ENCODE assay signal across 5 fruit fly cellular contexts in the genomic region with DNA sequence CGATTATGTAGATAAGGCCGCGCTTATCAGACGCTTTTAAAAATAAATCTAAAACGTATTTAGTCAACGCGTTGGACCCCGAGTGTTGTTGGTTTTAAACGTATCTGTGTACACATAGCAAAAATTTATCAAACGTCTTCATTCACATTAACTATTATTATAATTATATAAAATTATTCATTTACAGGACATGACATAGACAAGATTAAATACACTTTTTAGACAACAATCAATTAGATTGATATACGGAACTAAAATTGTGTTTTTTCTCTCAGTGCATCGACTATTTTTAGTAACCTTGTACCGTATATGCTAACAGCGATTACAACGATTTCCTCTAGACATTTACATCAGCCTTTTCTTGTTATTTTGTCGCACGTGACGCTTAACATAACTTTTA.
TF ChIP-seq lines count a peak whose summit lies in the region.

No protein-coding gene starts in this region.

- no peak for TF ChIP-seq CTCF in whole organism, embryonic (GFP tag; optimal IDR thresholded peaks at IDR 0.05; lab: Kevin White, UChicago)

TF ChIP-seq in whole organism, adult, 20 proteins besides CTCF, POLR2A, EP300 and RAD21 (continues in another document):
- TF ChIP-seq CG33017 (tag; optimal IDR thresholded peaks at IDR 0.05; lab: Kevin White, UChicago), result peak; percentile 86
- TF ChIP-seq tj (GFP tag; optimal IDR thresholded peaks at IDR 0.05; lab: Kevin White, UChicago), result peak; percentile 55
- TF ChIP-seq cnc (optimal IDR thresholded peaks at IDR 0.05; lab: Kevin White, UChicago), result no peak
- no peak for TF ChIP-seq kay (GFP tag; lab: Kevin White, UChicago; ENCODE audit: borderline replicate concordance)
- TF ChIP-seq Clk (GFP tag; optimal IDR thresholded peaks at IDR 0.05; lab: Kevin White, UChicago), result no peak
- peak; percentile 91 for TF ChIP-seq CG7101 (tag; optimal IDR thresholded peaks at IDR 0.05; lab: Kevin White, UChicago)
- peak; percentile 3 for TF ChIP-seq toe (GFP tag; optimal IDR thresholded peaks at IDR 0.05; lab: Kevin White, UChicago)
- TF ChIP-seq CG14711 (tag; optimal IDR thresholded peaks at IDR 0.05; lab: Kevin White, UChicago), result peak; percentile 86
- peak; percentile 28 for TF ChIP-seq cic (GFP tag; optimal IDR thresholded peaks at IDR 0.05; lab: Kevin White, UChicago)
- TF ChIP-seq Hr96 (GFP tag; optimal IDR thresholded peaks at IDR 0.05; lab: Kevin White, UChicago), result no peak
- TF ChIP-seq pad (GFP tag; optimal IDR thresholded peaks at IDR 0.05; lab: Kevin White, UChicago), result peak; percentile 38
- TF ChIP-seq CG12768 (GFP tag; optimal IDR thresholded peaks at IDR 0.05; lab: Kevin White, UChicago), result peak; percentile 41
- TF ChIP-seq CG1620 (GFP tag; optimal IDR thresholded peaks at IDR 0.05; lab: Kevin White, UChicago), result no peak
- TF ChIP-seq Crg-1 (GFP tag; optimal IDR thresholded peaks at IDR 0.05; lab: Kevin White, UChicago), result no peak
- TF ChIP-seq CG5204 (GFP tag; optimal IDR thresholded peaks at IDR 0.05; lab: Kevin White, UChicago), result peak; percentile 24
- peak; percentile 63 for TF ChIP-seq bab1 (GFP tag; optimal IDR thresholded peaks at IDR 0.05; lab: Kevin White, UChicago)
- TF ChIP-seq CG7045 (GFP tag; optimal IDR thresholded peaks at IDR 0.05; lab: Kevin White, UChicago), result peak; percentile 73

TF ChIP-seq in whole organism, embryonic, 481 proteins besides CTCF, POLR2A, EP300 and RAD21 (continues in another document):
- TF ChIP-seq CG3838 (GFP tag; optimal IDR thresholded peaks at IDR 0.05; lab: Kevin White, UChicago) (no peak), gce (GFP tag; IDR thresholded peaks at IDR 0.05; lab: Robert Waterston, UW) (peak; percentile 56; the same call in 1 of the 3 replicates), zf30C (GFP tag; optimal IDR thresholded peaks at IDR 0.05; lab: Kevin White, UChicago) (peak; percentile 27), CG16779 (GFP tag; IDR thresholded peaks at IDR 0.05; lab: Robert Waterston, UW) (no peak), CG14667 (GFP tag; IDR thresholded peaks at IDR 0.05; lab: Robert Waterston, UW) (peak; percentile 60), CG42726 (GFP tag; IDR thresholded peaks at IDR 0.05; lab: Robert Waterston, UW; ENCODE audit: partially characterized antibody) (no peak), Xbp1 (GFP tag; optimal IDR thresholded peaks at IDR 0.05; lab: Kevin White, UChicago) (peak; percentile 64), CG17186 (GFP tag; optimal IDR thresholded peaks at IDR 0.05; lab: Kevin White, UChicago) (no peak), insv (GFP tag; optimal IDR thresholded peaks at IDR 0.05; lab: Kevin White, UChicago) (no peak), sens-2 (GFP tag; IDR thresholded peaks at IDR 0.05; lab: Robert Waterston, UW) (no peak), Ets97D (GFP tag; optimal IDR thresholded peaks at IDR 0.05; lab: Kevin White, UChicago) (no peak), cas (GFP tag; IDR thresholded peaks at IDR 0.05; lab: Robert Waterston, UW) (peak; percentile 57; the same call in 1 of the 2 replicates), CG10959 (GFP tag; IDR thresholded peaks at IDR 0.05; lab: Robert Waterston, UW) (no peak), jigr1 (GFP tag; IDR thresholded peaks at IDR 0.05; lab: Robert Waterston, UW) (no peak), hb (GFP tag; IDR thresholded peaks at IDR 0.05; lab: Robert Waterston, UW; ENCODE audit: partially characterized antibody) (no peak), Scr (GFP tag; IDR thresholded peaks at IDR 0.05; lab: Robert Waterston, UW; ENCODE audit: partially characterized antibody) (no peak), CG43689 (GFP tag; IDR thresholded peaks at IDR 0.05; lab: Robert Waterston, UW) (no peak)

TF ChIP-seq in whole organism, prepupa, 60 proteins besides CTCF, POLR2A, EP300 and RAD21 (continues in another document):
- TF ChIP-seq CG11902 (GFP tag; optimal IDR thresholded peaks at IDR 0.05; lab: Kevin White, UChicago), result peak; percentile 15
- peak; percentile 34 for TF ChIP-seq CG7368 (GFP tag; optimal IDR thresholded peaks at IDR 0.05; lab: Kevin White, UChicago)
- peak; percentile 35 for TF ChIP-seq CG11762 (GFP tag; optimal IDR thresholded peaks at IDR 0.05; lab: Kevin White, UChicago; ENCODE audit: insufficient read depth)
- TF ChIP-seq Lpt (GFP tag; optimal IDR thresholded peaks at IDR 0.05; lab: Kevin White, UChicago), result peak; percentile 22
- peak; percentile 45 for TF ChIP-seq topi (GFP tag; optimal IDR thresholded peaks at IDR 0.05; lab: Kevin White, UChicago)
- TF ChIP-seq CG11294 (GFP tag; IDR thresholded peaks at IDR 0.05; lab: Robert Waterston, UW), result peak; percentile 25; the same call in 1 of the 2 replicates
- TF ChIP-seq cyc (GFP tag; optimal IDR thresholded peaks at IDR 0.05; lab: Kevin White, UChicago), result no peak
- TF ChIP-seq Smox (GFP tag; optimal IDR thresholded peaks at IDR 0.05; lab: Kevin White, UChicago), result peak; percentile 10
- TF ChIP-seq CG6854 (GFP tag; optimal IDR thresholded peaks at IDR 0.05; lab: Kevin White, UChicago), result no peak
- TF ChIP-seq CG16779 (tag; optimal IDR thresholded peaks at IDR 0.05; lab: Kevin White, UChicago), result no peak
- TF ChIP-seq Sox102F (GFP tag; optimal IDR thresholded peaks at IDR 0.05; lab: Kevin White, UChicago), result no peak
- TF ChIP-seq Sox14 (GFP tag; optimal IDR thresholded peaks at IDR 0.05; lab: Kevin White, UChicago), result no peak
- TF ChIP-seq CG6808 (GFP tag; optimal IDR thresholded peaks at IDR 0.05; lab: Kevin White, UChicago), result peak; percentile 44
- peak; percentile 40 for TF ChIP-seq CG6792 (GFP tag; optimal IDR thresholded peaks at IDR 0.05; lab: Kevin White, UChicago)
- no peak for TF ChIP-seq Ets21C (GFP tag; optimal IDR thresholded peaks at IDR 0.05; lab: Kevin White, UChicago)
- TF ChIP-seq Ets96B (tag; optimal IDR thresholded peaks at IDR 0.05; lab: Kevin White, UChicago), result peak; percentile 40
- TF ChIP-seq pdm3 (GFP tag; optimal IDR thresholded peaks at IDR 0.05; lab: Kevin White, UChicago), result peak; percentile 10
- peak; percentile 37 for TF ChIP-seq svp (GFP tag; lab: Kevin White, UChicago)

TF ChIP-seq in whole organism, pupa, 21 proteins besides CTCF, POLR2A, EP300 and RAD21 (continues in another document):
- TF ChIP-seq Pif1A (GFP tag; optimal IDR thresholded peaks at IDR 0.05; lab: Kevin White, UChicago) (no peak), EcR (GFP tag; optimal IDR thresholded peaks at IDR 0.05; lab: Kevin White, UChicago) (no peak), CG4496 (GFP tag; IDR thresholded peaks at IDR 0.05; lab: Robert Waterston, UW) (0 out of 3 replicates have a peak, but pooled peaks have one; percentile 47), CG8301 (tag; optimal IDR thresholded peaks at IDR 0.05; lab: Kevin White, UChicago) (peak; percentile 34), CG14655 (GFP tag; optimal IDR thresholded peaks at IDR 0.05; lab: Kevin White, UChicago) (peak; percentile 56), fd96Ca (GFP tag; IDR thresholded peaks at IDR 0.05; lab: Robert Waterston, UW) (no peak), Pif1B (GFP tag; optimal IDR thresholded peaks at IDR 0.05; lab: Kevin White, UChicago) (peak; percentile 29), CG17806 (tag; optimal IDR thresholded peaks at IDR 0.05; lab: Kevin White, UChicago) (peak; percentile 51), gl (tag; optimal IDR thresholded peaks at IDR 0.05; lab: Kevin White, UChicago) (peak; percentile 30), rn (GFP tag; IDR thresholded peaks at IDR 0.05; lab: Robert Waterston, UW) (no peak), CG8159 (tag; optimal IDR thresholded peaks at IDR 0.05; lab: Kevin White, UChicago) (peak; percentile 68), CG13204 (GFP tag; optimal IDR thresholded peaks at IDR 0.05; lab: Kevin White, UChicago) (no peak), CG15710 (tag; optimal IDR thresholded peaks at IDR 0.05; lab: Kevin White, UChicago) (peak; percentile 54), Snoo (tag; optimal IDR thresholded peaks at IDR 0.05; lab: Kevin White, UChicago) (peak; percentile 33), CG32121 (GFP tag; IDR thresholded peaks at IDR 0.05; lab: Robert Waterston, UW) (peak; percentile 43), CG12605 (GFP tag; IDR thresholded peaks at IDR 0.05; lab: Robert Waterston, UW) (peak; percentile 39; the same call in 1 of the 2 replicates), D1 (tag; optimal IDR thresholded peaks at IDR 0.05; lab: Kevin White, UChicago) (no peak), CG9948 (tag; optimal IDR thresholded peaks at IDR 0.05; lab: Kevin White, UChicago) (peak; percentile 59), CG10348 (GFP tag; IDR thresholded peaks at IDR 0.05; lab: Robert Waterston, UW) (no peak), Ets98B (GFP tag; IDR thresholded peaks at IDR 0.05; lab: Robert Waterston, UW) (peak; percentile 18; the same call in 1 of the 2 replicates)

TF ChIP-seq in whole organism, wandering third instar larva, 38 proteins besides CTCF, POLR2A, EP300 and RAD21 (continues in another document):
- TF ChIP-seq Hr83 (GFP tag; optimal IDR thresholded peaks at IDR 0.05; lab: Kevin White, UChicago; ENCODE audit: poor library complexity, severe bottlenecking), result no peak
- peak; percentile 52 for TF ChIP-seq OdsH (GFP tag; optimal IDR thresholded peaks at IDR 0.05; lab: Kevin White, UChicago)
- TF ChIP-seq usp (GFP tag; optimal IDR thresholded peaks at IDR 0.05; lab: Kevin White, UChicago), result no peak
- TF ChIP-seq HLH106 (tag; optimal IDR thresholded peaks at IDR 0.05; lab: Kevin White, UChicago), result peak; percentile 61
- no peak for TF ChIP-seq woc (GFP tag; optimal IDR thresholded peaks at IDR 0.05; lab: Kevin White, UChicago)
- TF ChIP-seq dsf (GFP tag; optimal IDR thresholded peaks at IDR 0.05; lab: Kevin White, UChicago; ENCODE audit: borderline replicate concordance), result no peak
- TF ChIP-seq Hnf4 (GFP tag; optimal IDR thresholded peaks at IDR 0.05; lab: Kevin White, UChicago), result peak; percentile 42
- no peak for TF ChIP-seq dl (GFP tag; optimal IDR thresholded peaks at IDR 0.05; lab: Kevin White, UChicago; ENCODE audit: insufficient read depth in 1 of 2, partially characterized antibody in 2 of 2)
- peak; percentile 35 for TF ChIP-seq dmrt93B (GFP tag; optimal IDR thresholded peaks at IDR 0.05; lab: Kevin White, UChicago)
- TF ChIP-seq CG9705 (GFP tag; optimal IDR thresholded peaks at IDR 0.05; lab: Kevin White, UChicago), result no peak
- TF ChIP-seq tai (GFP tag; optimal IDR thresholded peaks at IDR 0.05; lab: Kevin White, UChicago), result no peak
- TF ChIP-seq GATAd (GFP tag; optimal IDR thresholded peaks at IDR 0.05; lab: Kevin White, UChicago), result no peak
- peak; percentile 16 for TF ChIP-seq sv (GFP tag; optimal IDR thresholded peaks at IDR 0.05; lab: Kevin White, UChicago)
- no peak for TF ChIP-seq CG32264 (GFP tag; optimal IDR thresholded peaks at IDR 0.05; lab: Kevin White, UChicago)
- TF ChIP-seq lola (GFP tag; optimal IDR thresholded peaks at IDR 0.05; lab: Kevin White, UChicago), result no peak
- no peak for TF ChIP-seq br (GFP tag; optimal IDR thresholded peaks at IDR 0.05; lab: Kevin White, UChicago)
- TF ChIP-seq h (GFP tag; optimal IDR thresholded peaks at IDR 0.05; lab: Kevin White, UChicago), result peak; percentile 38
- peak; percentile 70 for TF ChIP-seq Sp1 (GFP tag; optimal IDR thresholded peaks at IDR 0.05; lab: Kevin White, UChicago)
- TF ChIP-seq Dif (GFP tag; optimal IDR thresholded peaks at IDR 0.05; lab: Kevin White, UChicago; ENCODE audit: partially characterized antibody), result no peak
- TF ChIP-seq rgr (GFP tag; optimal IDR thresholded peaks at IDR 0.05; lab: Kevin White, UChicago), result peak; percentile 59
- TF ChIP-seq CrebA (GFP tag; optimal IDR thresholded peaks at IDR 0.05; lab: Kevin White, UChicago; ENCODE audit: borderline replicate concordance), result no peak
